1 fruit fly cellular context compared by ENCODE assay signal in genomic region chr3L:21536857-21537256, dm6.
TF ChIP-seq lines count a peak whose summit lies in the region.

TSS of gene Rpn10 (plus strand) at chr3L:21537000.

TF ChIP-seq in whole organism, embryonic, 481 proteins besides CTCF, POLR2A, EP300 and RAD21 (continued from another document):
- no peak for TF ChIP-seq CG11085 (GFP tag; IDR thresholded peaks at IDR 0.05; lab: Robert Waterston, UW)
- TF ChIP-seq CG17361 (GFP tag; IDR thresholded peaks at IDR 0.05; lab: Robert Waterston, UW): peak; percentile 47; the same call in 1 of the 3 replicates
- peak; percentile 69 for TF ChIP-seq CG14710 (tag; optimal IDR thresholded peaks at IDR 0.05; lab: Kevin White, UChicago)
- no peak for TF ChIP-seq CG18619 (GFP tag; optimal IDR thresholded peaks at IDR 0.05; lab: Kevin White, UChicago)
- TF ChIP-seq CG7786 (GFP tag; optimal IDR thresholded peaks at IDR 0.05; lab: Kevin White, UChicago): no peak
- peak; percentile 83 for TF ChIP-seq CG12659 (GFP tag; optimal IDR thresholded peaks at IDR 0.05; lab: Kevin White, UChicago)
- TF ChIP-seq Ada2b (GFP tag; IDR thresholded peaks at IDR 0.05; lab: Robert Waterston, UW): no peak
- TF ChIP-seq Tbp (GFP tag; optimal IDR thresholded peaks at IDR 0.05; lab: Kevin White, UChicago): no peak
- peak; percentile 26 for TF ChIP-seq pum (GFP tag; optimal IDR thresholded peaks at IDR 0.05; lab: Kevin White, UChicago)
- no peak for TF ChIP-seq MTF-1 (GFP tag; optimal IDR thresholded peaks at IDR 0.05; lab: Kevin White, UChicago; ENCODE audit: borderline replicate concordance)
- peak; percentile 45 for TF ChIP-seq zen (tag; optimal IDR thresholded peaks at IDR 0.05; lab: Kevin White, UChicago)
- no peak for TF ChIP-seq esg (GFP tag; conservative IDR thresholded peaks at IDR 0.05; lab: Robert Waterston, UW)
- TF ChIP-seq CG14965 (GFP tag; optimal IDR thresholded peaks at IDR 0.05; lab: Kevin White, UChicago; ENCODE audit: borderline replicate concordance): no peak
- TF ChIP-seq Meics (GFP tag; optimal IDR thresholded peaks at IDR 0.05; lab: Kevin White, UChicago): no peak
- no peak for TF ChIP-seq ranshi (GFP tag; IDR thresholded peaks at IDR 0.05; lab: Robert Waterston, UW)
- TF ChIP-seq Gug (GFP tag; IDR thresholded peaks at IDR 0.05; lab: Robert Waterston, UW): peak; percentile 10; the same call in 1 of the 4 replicates
- TF ChIP-seq tio (GFP tag; optimal IDR thresholded peaks at IDR 0.05; lab: Kevin White, UChicago): no peak
- TF ChIP-seq pho (GFP tag; optimal IDR thresholded peaks at IDR 0.05; lab: Kevin White, UChicago): no peak
- peak; percentile 38 for TF ChIP-seq mam (GFP tag; optimal IDR thresholded peaks at IDR 0.05; lab: Kevin White, UChicago)
- TF ChIP-seq chif (GFP tag; optimal IDR thresholded peaks at IDR 0.05; lab: Kevin White, UChicago): peak in 1 of 2 experiments; percentile 5
- TF ChIP-seq Rx (GFP tag; IDR thresholded peaks at IDR 0.05; lab: Robert Waterston, UW): no peak
- TF ChIP-seq gcm (GFP tag; optimal IDR thresholded peaks at IDR 0.05; lab: Kevin White, UChicago): no peak
- peak; percentile 90 for TF ChIP-seq Ets65A (GFP tag; lab: Kevin White, UChicago)
- TF ChIP-seq bowl (GFP tag; IDR thresholded peaks at IDR 0.05; lab: Robert Waterston, UW): no peak
- TF ChIP-seq CG10267 (tag; optimal IDR thresholded peaks at IDR 0.05; lab: Kevin White, UChicago): peak; percentile 58
- no peak for TF ChIP-seq CG4820 (GFP tag; optimal IDR thresholded peaks at IDR 0.05; lab: Kevin White, UChicago)
- no peak for TF ChIP-seq HLH54F (GFP tag; optimal IDR thresholded peaks at IDR 0.05; lab: Kevin White, UChicago)
- peak; percentile 69 for TF ChIP-seq pfk (GFP tag; optimal IDR thresholded peaks at IDR 0.05; lab: Kevin White, UChicago)
- no peak for TF ChIP-seq cad (GFP tag; optimal IDR thresholded peaks at IDR 0.05; lab: Kevin White, UChicago)
- TF ChIP-seq Taf1 (GFP tag; IDR thresholded peaks at IDR 0.05; lab: Robert Waterston, UW): no peak
- TF ChIP-seq CG6272 (GFP tag; IDR thresholded peaks at IDR 0.05; lab: Robert Waterston, UW): no peak
- no peak for TF ChIP-seq CG11560 (tag; IDR thresholded peaks at IDR 0.05; lab: Robert Waterston, UW)
- no peak for TF ChIP-seq CG6813 (GFP tag; optimal IDR thresholded peaks at IDR 0.05; lab: Kevin White, UChicago)
- TF ChIP-seq dmrt11E (tag; optimal IDR thresholded peaks at IDR 0.05; lab: Kevin White, UChicago): peak; percentile 17
- TF ChIP-seq CG9817 (tag; optimal IDR thresholded peaks at IDR 0.05; lab: Kevin White, UChicago): no peak
- TF ChIP-seq bsh (GFP tag; optimal IDR thresholded peaks at IDR 0.05; lab: Kevin White, UChicago): no peak
- no peak for TF ChIP-seq Ptx1 (GFP tag; IDR thresholded peaks at IDR 0.05; lab: Robert Waterston, UW)
- TF ChIP-seq fd96Cb (tag; optimal IDR thresholded peaks at IDR 0.05; lab: Kevin White, UChicago): no peak
- peak; percentile 78 for TF ChIP-seq CG13894 (tag; optimal IDR thresholded peaks at IDR 0.05; lab: Kevin White, UChicago)
- TF ChIP-seq Nf-YB (GFP tag; optimal IDR thresholded peaks at IDR 0.05; lab: Kevin White, UChicago): no peak
- peak; percentile 11 for TF ChIP-seq CG10654 (GFP tag; optimal IDR thresholded peaks at IDR 0.05; lab: Kevin White, UChicago)
- TF ChIP-seq zfh1 (GFP tag; IDR thresholded peaks at IDR 0.05; lab: Robert Waterston, UW): no peak
- TF ChIP-seq ci (GFP tag; IDR thresholded peaks at IDR 0.05; lab: Robert Waterston, UW): no peak
- peak; percentile 18 for TF ChIP-seq NC2β (GFP tag; optimal IDR thresholded peaks at IDR 0.05; lab: Kevin White, UChicago)
- no peak for TF ChIP-seq CG8478 (optimal IDR thresholded peaks at IDR 0.05; lab: Kevin White, UChicago)
- no peak for TF ChIP-seq bab2 (GFP tag; optimal IDR thresholded peaks at IDR 0.05; lab: Kevin White, UChicago)
- no peak for TF ChIP-seq Fer2 (tag; optimal IDR thresholded peaks at IDR 0.05; lab: Kevin White, UChicago)
- TF ChIP-seq Max (GFP tag; optimal IDR thresholded peaks at IDR 0.05; lab: Kevin White, UChicago): no peak
- no peak for TF ChIP-seq ac (GFP tag; optimal IDR thresholded peaks at IDR 0.05; lab: Kevin White, UChicago)
- TF ChIP-seq ind (GFP tag; optimal IDR thresholded peaks at IDR 0.05; lab: Kevin White, UChicago): peak; percentile 4
- TF ChIP-seq CG11723 (GFP tag; optimal IDR thresholded peaks at IDR 0.05; lab: Kevin White, UChicago): no peak
- TF ChIP-seq HHEX (GFP tag; optimal IDR thresholded peaks at IDR 0.05; lab: Kevin White, UChicago): no peak
- no peak for TF ChIP-seq CG2202 (tag; optimal IDR thresholded peaks at IDR 0.05; lab: Kevin White, UChicago)
- TF ChIP-seq CG15514 (GFP tag; optimal IDR thresholded peaks at IDR 0.05; lab: Kevin White, UChicago): peak; percentile 80
- TF ChIP-seq CG7357 (GFP tag; IDR thresholded peaks at IDR 0.05; lab: Robert Waterston, UW): no peak
- no peak for TF ChIP-seq CG8359 (GFP tag; optimal IDR thresholded peaks at IDR 0.05; lab: Kevin White, UChicago; ENCODE audit: borderline replicate concordance)
- TF ChIP-seq H15 (GFP tag; IDR thresholded peaks at IDR 0.05; lab: Robert Waterston, UW): no peak
- TF ChIP-seq HLH4C (GFP tag; IDR thresholded peaks at IDR 0.05; lab: Robert Waterston, UW; ENCODE audit: partially characterized antibody): peak; percentile 95
- no peak for TF ChIP-seq CG30431 (GFP tag; optimal IDR thresholded peaks at IDR 0.05; lab: Kevin White, UChicago)
- TF ChIP-seq HmgZ (tag; optimal IDR thresholded peaks at IDR 0.05; lab: Kevin White, UChicago): peak; percentile 88
- TF ChIP-seq CG7928 (GFP tag; optimal IDR thresholded peaks at IDR 0.05; lab: Kevin White, UChicago): no peak
- TF ChIP-seq CG14860 (GFP tag; IDR thresholded peaks at IDR 0.05; lab: Robert Waterston, UW; ENCODE audit: partially characterized antibody): peak; percentile 97
- TF ChIP-seq CG4617 (GFP tag; optimal IDR thresholded peaks at IDR 0.05; lab: Kevin White, UChicago; ENCODE audit: borderline replicate concordance): peak; percentile 88
- TF ChIP-seq abd-A (tag; optimal IDR thresholded peaks at IDR 0.05; lab: Kevin White, UChicago): no peak
- no peak for TF ChIP-seq tgo (GFP tag; IDR thresholded peaks at IDR 0.05; lab: Robert Waterston, UW)
- TF ChIP-seq nmo (GFP tag; optimal IDR thresholded peaks at IDR 0.05; lab: Kevin White, UChicago): peak; percentile 72
- peak; percentile 94 for TF ChIP-seq sna (GFP tag; IDR thresholded peaks at IDR 0.05; lab: Robert Waterston, UW; ENCODE audit: partially characterized antibody)
- TF ChIP-seq maf-S (GFP tag; optimal IDR thresholded peaks at IDR 0.05; lab: Kevin White, UChicago): peak; percentile 17
- peak; percentile 94 for TF ChIP-seq Doc3 (GFP tag; IDR thresholded peaks at IDR 0.05; lab: Robert Waterston, UW; ENCODE audit: partially characterized antibody)
- no peak for TF ChIP-seq Vsx1 (GFP tag; optimal IDR thresholded peaks at IDR 0.05; lab: Kevin White, UChicago)
- TF ChIP-seq CG10462 (GFP tag; optimal IDR thresholded peaks at IDR 0.05; lab: Kevin White, UChicago): no peak
- no peak for TF ChIP-seq CG12942 (GFP tag; optimal IDR thresholded peaks at IDR 0.05; lab: Kevin White, UChicago)
- TF ChIP-seq slp2 (GFP tag; optimal IDR thresholded peaks at IDR 0.05; lab: Kevin White, UChicago): no peak
- TF ChIP-seq Dref (GFP tag; IDR thresholded peaks at IDR 0.05; lab: Robert Waterston, UW): no peak; the same call in 1 of the 2 replicates
- TF ChIP-seq ERR (GFP tag; optimal IDR thresholded peaks at IDR 0.05; lab: Kevin White, UChicago): no peak
- TF ChIP-seq danr (GFP tag; IDR thresholded peaks at IDR 0.05; lab: Robert Waterston, UW): no peak
- TF ChIP-seq ssp (GFP tag; IDR thresholded peaks at IDR 0.05; lab: Robert Waterston, UW): no peak
- no peak for TF ChIP-seq Gsc (GFP tag; IDR thresholded peaks at IDR 0.05; lab: Robert Waterston, UW)
- no peak for TF ChIP-seq CG16779 (GFP tag; IDR thresholded peaks at IDR 0.05; lab: Robert Waterston, UW)
- no peak for TF ChIP-seq eyg (GFP tag; optimal IDR thresholded peaks at IDR 0.05; lab: Kevin White, UChicago)
- TF ChIP-seq stwl (tag; optimal IDR thresholded peaks at IDR 0.05; lab: Kevin White, UChicago): peak; percentile 89
- no peak for TF ChIP-seq Hand (GFP tag; optimal IDR thresholded peaks at IDR 0.05; lab: Kevin White, UChicago)
- TF ChIP-seq CG10543 (GFP tag; optimal IDR thresholded peaks at IDR 0.05; lab: Kevin White, UChicago): no peak
- no peak for TF ChIP-seq Poxn (GFP tag; IDR thresholded peaks at IDR 0.05; lab: Robert Waterston, UW)
- no peak for TF ChIP-seq Elba2 (GFP tag; optimal IDR thresholded peaks at IDR 0.05; lab: Kevin White, UChicago)
- TF ChIP-seq pb (GFP tag; optimal IDR thresholded peaks at IDR 0.05; lab: Kevin White, UChicago): no peak
- TF ChIP-seq zen2 (GFP tag; IDR thresholded peaks at IDR 0.05; lab: Robert Waterston, UW; ENCODE audit: partially characterized antibody): peak; percentile 96
- TF ChIP-seq CG3163 (GFP tag; optimal IDR thresholded peaks at IDR 0.05; lab: Kevin White, UChicago): no peak
- TF ChIP-seq NFAT (GFP tag; IDR thresholded peaks at IDR 0.05; lab: Robert Waterston, UW): no peak
- no peak for TF ChIP-seq fd64A (GFP tag; optimal IDR thresholded peaks at IDR 0.05; lab: Kevin White, UChicago)
- peak; percentile 22 for TF ChIP-seq CG9437 (GFP tag; optimal IDR thresholded peaks at IDR 0.05; lab: Kevin White, UChicago)
- TF ChIP-seq CG13775 (GFP tag; optimal IDR thresholded peaks at IDR 0.05; lab: Kevin White, UChicago): no peak
- peak; percentile 53 for TF ChIP-seq CG2712 (tag; optimal IDR thresholded peaks at IDR 0.05; lab: Kevin White, UChicago)
- no peak for TF ChIP-seq grau (tag; optimal IDR thresholded peaks at IDR 0.05; lab: Kevin White, UChicago)
- TF ChIP-seq seq (GFP tag; IDR thresholded peaks at IDR 0.05; lab: Robert Waterston, UW): no peak
- peak; percentile 80 for TF ChIP-seq CG3847 (GFP tag; IDR thresholded peaks at IDR 0.05; lab: Robert Waterston, UW)
- no peak for TF ChIP-seq Spps (tag; optimal IDR thresholded peaks at IDR 0.05; lab: Kevin White, UChicago)
- no peak for TF ChIP-seq CG5953 (GFP tag; IDR thresholded peaks at IDR 0.05; lab: Robert Waterston, UW)
- TF ChIP-seq CG2678 (tag; optimal IDR thresholded peaks at IDR 0.05; lab: Kevin White, UChicago): no peak
- TF ChIP-seq gsb-n (tag; optimal IDR thresholded peaks at IDR 0.05; lab: Kevin White, UChicago): no peak
- no peak for TF ChIP-seq da (GFP tag; optimal IDR thresholded peaks at IDR 0.05; lab: Kevin White, UChicago)
- no peak for TF ChIP-seq CG6654 (GFP tag; optimal IDR thresholded peaks at IDR 0.05; lab: Kevin White, UChicago)
- TF ChIP-seq sd (tag; optimal IDR thresholded peaks at IDR 0.05; lab: Kevin White, UChicago): no peak
- TF ChIP-seq so (GFP tag; IDR thresholded peaks at IDR 0.05; lab: Robert Waterston, UW): no peak
- TF ChIP-seq Lim3 (GFP tag; IDR thresholded peaks at IDR 0.05; lab: Robert Waterston, UW): no peak
- TF ChIP-seq Stat92E (GFP tag; optimal IDR thresholded peaks at IDR 0.05; lab: Kevin White, UChicago): peak in 1 of 3 experiments; percentile 12
- TF ChIP-seq Doc2 (GFP tag; IDR thresholded peaks at IDR 0.05; lab: Robert Waterston, UW): no peak
- TF ChIP-seq CG34224 (GFP tag; IDR thresholded peaks at IDR 0.05; lab: Robert Waterston, UW; ENCODE audit: partially characterized antibody): peak; percentile 98
- no peak for TF ChIP-seq sima (GFP tag; optimal IDR thresholded peaks at IDR 0.05; lab: Kevin White, UChicago)
- no peak for TF ChIP-seq CG13123 (GFP tag; optimal IDR thresholded peaks at IDR 0.05; lab: Kevin White, UChicago)
- no peak for TF ChIP-seq Blimp-1 (GFP tag; optimal IDR thresholded peaks at IDR 0.05; lab: Kevin White, UChicago)
- TF ChIP-seq Myb (GFP tag; optimal IDR thresholded peaks at IDR 0.05; lab: Kevin White, UChicago): peak; percentile 82
- no peak for TF ChIP-seq ttk (GFP tag; IDR thresholded peaks at IDR 0.05; lab: Robert Waterston, UW)
- no peak for TF ChIP-seq CG5180 (GFP tag; optimal IDR thresholded peaks at IDR 0.05; lab: Kevin White, UChicago)
- peak; percentile 61; the same call in 1 of the 3 replicates for TF ChIP-seq CG34422 (GFP tag; IDR thresholded peaks at IDR 0.05; lab: Robert Waterston, UW)
- TF ChIP-seq CG17802 (tag; optimal IDR thresholded peaks at IDR 0.05; lab: Kevin White, UChicago): no peak
- TF ChIP-seq chm (GFP tag; IDR thresholded peaks at IDR 0.05; lab: Robert Waterston, UW): no peak
- no peak for TF ChIP-seq CkIIα-i1 (GFP tag; IDR thresholded peaks at IDR 0.05; lab: Robert Waterston, UW)
- TF ChIP-seq Asciz (GFP tag; optimal IDR thresholded peaks at IDR 0.05; lab: Kevin White, UChicago): no peak
- TF ChIP-seq CG15269 (tag; optimal IDR thresholded peaks at IDR 0.05; lab: Kevin White, UChicago): no peak
- TF ChIP-seq Scr (GFP tag; IDR thresholded peaks at IDR 0.05; lab: Robert Waterston, UW; ENCODE audit: partially characterized antibody): peak; percentile 97
- peak; percentile 13 for TF ChIP-seq Fer1 (GFP tag; optimal IDR thresholded peaks at IDR 0.05; lab: Kevin White, UChicago)
- no peak for TF ChIP-seq CG31224 (GFP tag; IDR thresholded peaks at IDR 0.05; lab: Robert Waterston, UW)
- no peak for TF ChIP-seq gcm2 (GFP tag; optimal IDR thresholded peaks at IDR 0.05; lab: Kevin White, UChicago)
TF ChIP-seq in whole organism, embryonic: peak in this region for 138.
